Worm (Caenorhabditis elegans) whole organism, young adult: ENCODE results near the gene vem-1.

Source experiments
- K12H6.12 ChIP-seq: fragments of 200-800 bp; sonication (Bioruptor generic); optimal IDR thresholded peaks from 2 replicates; lab custom pipeline; 2018; ENCODE audit warnings: mild to moderate bottlenecking, missing genetic modification characterization, missing compliant biosample characterization
- ZK185.1 ChIP-seq: sonication (generic microtip); optimal IDR thresholded peaks from 2 replicates; lab custom pipeline; 2016; ENCODE audit warnings: mild to moderate bottlenecking, missing genetic modification characterization, missing compliant biosample characterization; ENCODE audit not compliant: poor library complexity, severe bottlenecking
- ceh-100 ChIP-seq: fragments of 200-800 bp; sonication (Bioruptor generic); IDR thresholded peaks from 2 replicates; pipeline ENCODE4 v1.3.6; 2022; ENCODE audit warnings: missing genetic modification reagents, missing genetic modification characterization, missing compliant biosample characterization
- ceh-79 ChIP-seq: sonication (generic microtip); optimal IDR thresholded peaks from 2 replicates; lab custom pipeline; 2017; ENCODE audit warnings: mild to moderate bottlenecking, missing genetic modification characterization, missing compliant biosample characterization
- dpl-1 ChIP-seq: fragments of 150-350 bp; optimal IDR thresholded peaks from 2 replicates; lab custom pipeline; 2014; ENCODE audit warnings: missing biosample characterization, missing genetic modification reagents, missing genetic modification characterization
- nfya-2 ChIP-seq: fragments of 200-800 bp; sonication (Bioruptor generic); IDR thresholded peaks from 2 replicates; pipeline ENCODE4 v1.3.6; 2022; ENCODE audit warnings: missing genetic modification reagents, missing genetic modification characterization, missing compliant biosample characterization
- ztf-18 ChIP-seq: sonication (generic microtip); optimal IDR thresholded peaks from 2 replicates; lab custom pipeline; 2016; ENCODE audit warnings: missing genotype, mild to moderate bottlenecking, missing genetic modification characterization, missing compliant biosample characterization

ce11 chrX:8109531-8109930, 21.2 kb upstream of the vem-1 start:
- no peak for TF ChIP-seq ZK185.1 (tag; lab: Kevin White, UChicago)
- no peak for TF ChIP-seq ceh-79 (tag; lab: Kevin White, UChicago)
- no peak for TF ChIP-seq ceh-100
- TF ChIP-seq ztf-18 (tag; lab: Kevin White, UChicago): no peak
- no peak for TF ChIP-seq nfya-2 (GFP tag; lab: Robert Waterston, UW)
- no peak for TF ChIP-seq dpl-1 (GFP tag; lab: Kevin White, UChicago)
- TF ChIP-seq K12H6.12 (tag; lab: Kevin White, UChicago): no peak
